Fruit fly (Drosophila melanogaster) whole organism, embryonic: ENCODE data around the gene br.

ENCODE experiments used
- Adf1 ChIP-seq: fragments of 200-800 bp; sonication (Bioruptor generic); IDR thresholded peaks from 2 replicates; pipeline ENCODE4 v1.3.6; 2022; ENCODE audit warnings: missing biosample characterization, missing genetic modification characterization
- CG10147 ChIP-seq: fragments of 200-800 bp; sonication (Bioruptor generic); optimal IDR thresholded peaks from 2 replicates; lab custom pipeline; 2019; ENCODE audit warnings: missing biosample characterization, mild to moderate bottlenecking, missing genetic modification characterization, moderate library complexity
- CG10321 ChIP-seq: fragments of 200-800 bp; sonication (Bioruptor generic); IDR thresholded peaks from 2 replicates; pipeline ENCODE4 v1.3.6; 2022; ENCODE audit warnings: missing biosample characterization, missing genetic modification characterization
- CG10366 ChIP-seq: fragments of 200-800 bp; sonication (Bioruptor generic); IDR thresholded peaks from 2 replicates; pipeline ENCODE4 v1.3.6; 2022; ENCODE audit warnings: missing biosample characterization, missing genetic modification characterization
- CG14860 ChIP-seq: fragments of 200-800 bp; sonication (Bioruptor generic); IDR thresholded peaks from 3 replicates; pipeline ENCODE4 v1.3.6; 2022; ENCODE audit warnings: missing biosample characterization, missing genetic modification characterization; ENCODE audit not compliant: partially characterized antibody
- CG15073 ChIP-seq: fragments of 200-800 bp; sonication (Bioruptor generic); optimal IDR thresholded peaks from 2 replicates; lab custom pipeline; 2016; ENCODE audit warnings: missing biosample characterization, missing genetic modification characterization
- CG1602 ChIP-seq: fragments of 200-800 bp; sonication (Bioruptor generic); optimal IDR thresholded peaks from 3 replicates; lab custom pipeline; 2016; ENCODE audit warnings: missing biosample characterization, missing genetic modification characterization
- CG1832 ChIP-seq: fragments of 200-800 bp; sonication (Bioruptor generic); optimal IDR thresholded peaks from 2 replicates; lab custom pipeline; 2017; ENCODE audit warnings: missing biosample characterization, mild to moderate bottlenecking, missing genetic modification characterization, inconsistent platforms
- CG18599 ChIP-seq: fragments of 200-800 bp; sonication (Bioruptor generic); optimal IDR thresholded peaks from 3 replicates; lab custom pipeline; 2017; ENCODE audit warnings: missing biosample characterization, missing genetic modification characterization, mild to moderate bottlenecking, moderate library complexity, missing genetic modification reagents
- CG2120 ChIP-seq: fragments of 200-800 bp; sonication (Bioruptor generic); optimal IDR thresholded peaks from 3 replicates; lab custom pipeline; 2016; ENCODE audit warnings: missing biosample characterization, missing genetic modification characterization
- CG30020 ChIP-seq: fragments of 200-800 bp; optimal IDR thresholded peaks from 2 replicates; lab custom pipeline; 2019; ENCODE audit warnings: missing biosample characterization, mild to moderate bottlenecking, missing genetic modification characterization, moderate library complexity
- CG32767 ChIP-seq: fragments of 200-800 bp; sonication (Bioruptor generic); IDR thresholded peaks from 2 replicates; pipeline ENCODE4 v1.3.6; 2022; ENCODE audit warnings: missing biosample characterization, missing genetic modification characterization
- CG4854 ChIP-seq: fragments of 200-800 bp; sonication (Bioruptor generic); optimal IDR thresholded peaks from 2 replicates; lab custom pipeline; 2016; ENCODE audit warnings: missing biosample characterization, missing genetic modification characterization, inconsistent platforms
- CG5180 ChIP-seq: fragments of 200-800 bp; sonication (Bioruptor generic); optimal IDR thresholded peaks from 3 replicates; lab custom pipeline; 2017; ENCODE audit warnings: missing biosample characterization, missing genetic modification characterization, mild to moderate bottlenecking, moderate library complexity, missing genetic modification reagents
- CG7839 ChIP-seq: fragments of 200-800 bp; sonication (Bioruptor generic); optimal IDR thresholded peaks from 3 replicates; lab custom pipeline; 2018; ENCODE audit warnings: missing biosample characterization, mild to moderate bottlenecking, missing genetic modification characterization, moderate library complexity
- CkIIα-i1 ChIP-seq: fragments of 200-800 bp; sonication (Bioruptor generic); IDR thresholded peaks from 2 replicates; pipeline ENCODE4 v1.3.6; 2022; ENCODE audit warnings: missing biosample characterization, missing genetic modification characterization
- Dfd ChIP-seq, 2 experiments: fragments of >200 bp; optimal IDR thresholded peaks; 2 replicates each; lab custom pipeline; 2017; ENCODE audit warnings: missing biosample characterization in 2 of 2, missing genetic modification characterization in 2 of 2
- Elba2 ChIP-seq: fragments of 200-800 bp; sonication (Bioruptor generic); optimal IDR thresholded peaks from 3 replicates; lab custom pipeline; 2016; ENCODE audit warnings: missing biosample characterization, missing genetic modification characterization
- Hmr ChIP-seq: fragments of 200-800 bp; sonication (Bioruptor generic); optimal IDR thresholded peaks from 3 replicates; lab custom pipeline; 2017; ENCODE audit warnings: mild to moderate bottlenecking, missing biosample characterization, missing genetic modification reagents, missing genetic modification characterization
- Lim3 ChIP-seq: fragments of 200-800 bp; sonication (Bioruptor generic); IDR thresholded peaks from 2 replicates; pipeline ENCODE4 v1.3.6; 2022; ENCODE audit warnings: missing biosample characterization, missing genetic modification characterization
- NK7.1 ChIP-seq: fragments of 200-800 bp; sonication (Bioruptor generic); optimal IDR thresholded peaks from 3 replicates; lab custom pipeline; 2016; ENCODE audit warnings: missing biosample characterization, missing genetic modification characterization
- Nf-YC ChIP-seq: fragments of 200-800 bp; optimal IDR thresholded peaks from 3 replicates; lab custom pipeline; 2019; ENCODE audit warnings: missing biosample characterization, mild to moderate bottlenecking, missing genetic modification characterization, moderate library complexity
- NfI ChIP-seq: fragments of 200-800 bp; sonication (Bioruptor generic); optimal IDR thresholded peaks from 3 replicates; lab custom pipeline; 2018; ENCODE audit warnings: missing biosample characterization, mild to moderate bottlenecking, missing genetic modification characterization, moderate library complexity
- Oaz ChIP-seq: fragments of 200-800 bp; sonication (Bioruptor generic); IDR thresholded peaks from 2 replicates; pipeline ENCODE4 v1.3.6; 2022; ENCODE audit warnings: missing biosample characterization, missing genetic modification characterization
- Oli ChIP-seq: fragments of 200-800 bp; sonication (Bioruptor generic); optimal IDR thresholded peaks from 2 replicates; lab custom pipeline; 2018; ENCODE audit warnings: missing biosample characterization, mild to moderate bottlenecking, missing genetic modification characterization, moderate library complexity
- Usf ChIP-seq: fragments of 200-800 bp; sonication (Bioruptor generic); optimal IDR thresholded peaks from 2 replicates; lab custom pipeline; 2017; ENCODE audit warnings: missing genotype, missing biosample characterization, missing genetic modification characterization
- ato ChIP-seq: fragments of 200-800 bp; sonication (Bioruptor generic); IDR thresholded peaks from 2 replicates; pipeline ENCODE4 v1.3.6; 2022; ENCODE audit warnings: missing biosample characterization, missing genetic modification characterization; ENCODE audit not compliant: partially characterized antibody
- corto ChIP-seq: fragments of 200-800 bp; sonication (Bioruptor generic); optimal IDR thresholded peaks from 2 replicates; lab custom pipeline; 2016; ENCODE audit warnings: missing biosample characterization, mild to moderate bottlenecking, missing genetic modification characterization, moderate library complexity
- crol ChIP-seq: fragments of 200-800 bp; sonication (Bioruptor generic); IDR thresholded peaks from 2 replicates; pipeline ENCODE4 v1.3.6; 2022; ENCODE audit warnings: missing biosample characterization, missing genetic modification characterization
- dmrt99B ChIP-seq: fragments of 200-800 bp; sonication (Bioruptor generic); optimal IDR thresholded peaks from 2 replicates; lab custom pipeline; 2018; ENCODE audit warnings: missing biosample characterization, mild to moderate bottlenecking, missing genetic modification characterization, moderate library complexity
- eve ChIP-seq, 2 experiments: fragments of >200 bp; optimal IDR thresholded peaks; 2 replicates each; lab custom pipeline; 2017; ENCODE audit warnings: missing biosample characterization in 2 of 2, missing genetic modification characterization in 2 of 2
- fd102C ChIP-seq: fragments of 200-800 bp; sonication (Bioruptor generic); optimal IDR thresholded peaks from 2 replicates; lab custom pipeline; 2018; ENCODE audit warnings: missing biosample characterization, mild to moderate bottlenecking, missing genetic modification characterization, moderate library complexity
- fd64A ChIP-seq: fragments of 200-800 bp; sonication (Bioruptor generic); optimal IDR thresholded peaks from 3 replicates; lab custom pipeline; 2018; ENCODE audit warnings: missing biosample characterization, mild to moderate bottlenecking, missing genetic modification characterization
- gem ChIP-seq: fragments of 200-800 bp; sonication (Bioruptor generic); optimal IDR thresholded peaks from 2 replicates; lab custom pipeline; 2019; ENCODE audit warnings: missing biosample characterization, mild to moderate bottlenecking, missing genetic modification characterization, moderate library complexity
- grau ChIP-seq: fragments of 200-800 bp; optimal IDR thresholded peaks from 3 replicates; lab custom pipeline; 2019; ENCODE audit warnings: missing biosample characterization, mild to moderate bottlenecking, missing genetic modification characterization, moderate library complexity
- hkb ChIP-seq, 2 experiments: fragments of 200-800 bp in 1 of 2; fragments of >200 bp in 1 of 2; sonication (Bioruptor generic) in 1 of 2; IDR thresholded peaks in 1 of 2; optimal IDR thresholded peaks in 1 of 2; 2 replicates each; pipeline versions ENCODE4 v1.3.6 to Lab custom; 2017 to 2022; ENCODE audit warnings: missing biosample characterization in 1 of 2, missing genetic modification characterization in 1 of 2
- lab ChIP-seq: fragments of 200-800 bp; sonication (Bioruptor generic); optimal IDR thresholded peaks from 3 replicates; lab custom pipeline; 2017; ENCODE audit warnings: missing biosample characterization, missing genetic modification characterization, mild to moderate bottlenecking, moderate library complexity, missing genetic modification reagents
- lbe ChIP-seq: fragments of 200-800 bp; sonication (Bioruptor generic); optimal IDR thresholded peaks from 2 replicates; lab custom pipeline; 2016; ENCODE audit warnings: missing biosample characterization, mild to moderate bottlenecking, missing genetic modification characterization
- mam ChIP-seq: fragments of 200-800 bp; sonication (Bioruptor generic); optimal IDR thresholded peaks from 3 replicates; lab custom pipeline; 2016; ENCODE audit warnings: missing biosample characterization, missing genetic modification characterization
- prd ChIP-seq, 3 experiments: fragments of >200 bp in 2 of 3; fragments of 200-800 bp in 1 of 3; sonication (Bioruptor generic) in 1 of 3; optimal IDR thresholded peaks in 2 of 3; IDR thresholded peaks in 1 of 3; 2 replicates in 2 of 3; 3 replicates in 1 of 3; pipeline versions ENCODE4 v1.3.6 to Lab custom; 2017 to 2022; ENCODE audit warnings: missing biosample characterization in 1 of 3, missing genetic modification characterization in 1 of 3
- sd ChIP-seq: fragments of 200-800 bp; sonication (Bioruptor generic); optimal IDR thresholded peaks from 3 replicates; lab custom pipeline; 2018; ENCODE audit warnings: missing biosample characterization, mild to moderate bottlenecking, missing genetic modification characterization, moderate library complexity
- slbo ChIP-seq: fragments of 200-800 bp; sonication (Bioruptor generic); IDR thresholded peaks from 2 replicates; pipeline ENCODE4 v1.3.6; 2022; ENCODE audit warnings: missing biosample characterization, missing genetic modification characterization
- tgo ChIP-seq: fragments of 200-800 bp; sonication (Bioruptor generic); IDR thresholded peaks from 3 replicates; pipeline ENCODE4 v1.3.6; 2022; ENCODE audit warnings: missing biosample characterization, missing genetic modification characterization
- tio ChIP-seq: fragments of 200-800 bp; sonication (Bioruptor generic); optimal IDR thresholded peaks from 2 replicates; lab custom pipeline; 2017; ENCODE audit warnings: missing biosample characterization, missing genetic modification characterization, inconsistent platforms

The br gene

DNA sequence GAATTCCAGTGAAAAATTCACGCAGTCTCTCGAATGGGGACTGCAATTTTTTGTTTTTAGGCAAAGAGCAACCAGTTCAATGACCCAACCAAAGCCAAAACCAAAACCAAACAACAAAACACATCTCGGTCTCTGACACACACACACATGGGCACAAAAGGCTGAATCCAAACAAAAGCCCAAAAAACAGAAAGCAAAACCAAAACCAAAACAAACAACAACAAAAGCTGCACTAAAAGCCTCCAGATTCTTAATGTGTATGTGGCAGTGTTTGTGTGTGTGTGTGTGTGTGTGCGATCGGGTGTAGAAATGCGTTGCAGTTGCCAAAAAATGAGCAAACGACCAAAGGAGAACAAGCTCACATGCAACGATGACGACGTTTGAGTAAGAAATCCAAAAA lies 2.2 kb downstream of the br start:
- TF ChIP-seq CG4854 (GFP tag; lab: Kevin White, UChicago) (no peak), corto (GFP tag; lab: Kevin White, UChicago) (peak; percentile 29), CG1832 (GFP tag; lab: Kevin White, UChicago) (no peak), lbe (GFP tag; lab: Kevin White, UChicago) (peak; percentile 45), tio (GFP tag; lab: Kevin White, UChicago) (no peak)

DNA sequence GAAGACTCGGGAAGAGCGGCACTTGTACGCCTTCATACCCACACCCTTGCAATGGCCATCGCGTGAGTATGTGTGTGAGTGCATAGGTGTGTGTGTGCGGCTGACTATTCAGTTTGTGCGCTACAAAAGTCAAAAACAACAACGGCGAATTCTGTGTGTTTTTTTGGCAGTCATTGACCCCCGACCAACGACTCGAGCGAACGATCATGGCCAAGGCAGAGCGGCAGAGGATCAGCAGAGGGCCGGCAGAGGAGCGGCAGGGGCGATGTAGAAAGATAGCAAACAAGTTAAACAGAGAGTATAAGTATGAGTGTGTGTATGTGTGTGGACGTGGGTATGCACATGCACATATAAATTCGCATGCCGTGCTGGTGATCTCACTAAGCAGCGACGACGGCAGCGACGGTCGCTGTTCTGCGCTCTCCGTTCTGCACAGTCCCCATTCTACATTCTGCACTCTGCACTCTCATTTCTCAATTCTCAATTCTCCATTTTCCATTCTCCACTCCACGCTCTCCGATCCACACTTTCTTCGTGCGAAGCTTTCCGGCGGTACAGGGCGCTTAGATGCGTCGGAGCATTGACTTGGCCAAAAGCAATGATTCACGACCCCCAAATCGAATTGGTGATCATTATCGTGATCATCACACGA lies 3.4 kb downstream of the br start:
- TF ChIP-seq CG5180 (GFP tag; lab: Kevin White, UChicago), result no peak
- 0 out of 2 replicates have a peak, but pooled peaks have one; percentile 4 for TF ChIP-seq crol

DNA sequence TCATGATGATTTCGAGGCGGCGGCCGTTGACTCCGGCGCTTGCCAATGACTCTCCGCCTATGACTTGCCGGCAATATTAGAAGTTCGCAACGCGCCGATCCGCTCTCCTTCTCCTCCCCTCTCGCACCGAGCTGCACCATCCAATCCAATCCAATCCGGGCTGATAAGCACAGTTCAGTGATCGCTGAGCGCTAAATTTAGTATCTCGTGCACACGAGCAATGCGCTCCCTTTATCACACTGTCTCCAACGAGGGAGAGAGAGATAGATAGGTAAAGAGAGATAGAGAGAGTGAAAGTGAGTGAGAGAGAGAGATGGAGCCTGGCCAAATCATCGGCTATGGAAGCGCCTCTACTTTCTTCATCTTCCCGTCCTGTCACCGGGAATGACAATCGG lies 3.9 kb downstream of the br start:
- no peak for TF ChIP-seq CG10366
- no peak for TF ChIP-seq Lim3 (GFP tag; lab: Robert Waterston, UW)
- no peak for TF ChIP-seq CkIIα-i1
- TF ChIP-seq CG30020, result no peak
- TF ChIP-seq CG15073 (GFP tag; lab: Kevin White, UChicago), result no peak
- TF ChIP-seq NfI (GFP tag; lab: Kevin White, UChicago), result no peak
- no peak for TF ChIP-seq NK7.1 (GFP tag; lab: Kevin White, UChicago)
- TF ChIP-seq ato, result no peak
- no peak for TF ChIP-seq Elba2 (GFP tag; lab: Kevin White, UChicago)

DNA sequence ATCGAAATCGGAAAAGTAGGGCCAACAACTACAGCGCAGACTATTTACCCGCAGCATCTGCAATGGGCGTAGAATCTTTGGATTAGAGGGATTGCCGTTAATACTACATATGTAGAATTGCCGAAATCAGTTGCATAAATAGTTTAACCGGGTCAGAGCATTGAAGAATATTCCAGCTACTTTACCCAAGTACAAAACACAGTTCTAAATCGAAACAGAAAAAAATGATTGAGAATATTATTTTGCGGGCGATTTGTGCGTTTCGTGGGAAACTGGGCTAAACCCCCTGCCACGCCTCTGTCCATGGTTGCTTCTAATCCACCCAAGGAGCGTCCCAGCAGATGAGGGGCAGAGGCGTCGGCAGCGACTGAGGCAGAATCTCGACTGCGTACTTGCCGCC lies 5.4 kb downstream of the br start:
- TF ChIP-seq dmrt99B (tag; lab: Kevin White, UChicago) (peak; percentile 28), tgo (no peak), CG32767 (GFP tag; lab: Robert Waterston, UW) (no peak), hkb (optimal IDR thresholded peaks at IDR 0.05; lab: Kevin White, UChicago) (no peak), hkb (GFP tag; IDR thresholded peaks at IDR 0.05; lab: Robert Waterston, UW) (0 out of 2 replicates have a peak, but pooled peaks have one; percentile 21), mam (GFP tag; lab: Kevin White, UChicago) (peak; percentile 26), sd (tag; lab: Kevin White, UChicago) (no peak), Oaz (GFP tag; lab: Robert Waterston, UW) (no peak), lab (peak; percentile 31), fd64A (GFP tag; lab: Kevin White, UChicago) (no peak), Dfd (GFP tag; optimal IDR thresholded peaks at IDR 0.05; lab: Kevin White, UChicago) (no peak), gem (peak; percentile 29), Nf-YC (no peak), CG10147 (GFP tag; lab: Kevin White, UChicago) (peak; percentile 29), fd102C (GFP tag; lab: Kevin White, UChicago) (no peak), CG7839 (tag; lab: Kevin White, UChicago) (peak; percentile 34), CG1602 (GFP tag; lab: Kevin White, UChicago) (no peak), prd (optimal IDR thresholded peaks at IDR 0.05; lab: Kevin White, UChicago) (no peak), prd (GFP tag; IDR thresholded peaks at IDR 0.05; lab: Robert Waterston, UW) (peak; percentile 9; the same call in 1 of the 3 replicates), Usf (no peak), CG10321 (GFP tag; lab: Robert Waterston, UW) (no peak), CG18599 (peak; percentile 62), Adf1 (peak; percentile 22; the same call in 1 of the 2 replicates), slbo (GFP tag; lab: Robert Waterston, UW) (peak; percentile 19; the same call in 1 of the 2 replicates), eve (GFP tag; optimal IDR thresholded peaks at IDR 0.05; lab: Kevin White, UChicago) (no peak), grau (tag; lab: Kevin White, UChicago) (peak; percentile 25), Oli (peak; percentile 3), Hmr (GFP tag; lab: Kevin White, UChicago) (peak; percentile 26), CG14860 (GFP tag; lab: Robert Waterston, UW) (no peak), CG2120 (GFP tag; lab: Kevin White, UChicago) (peak; percentile 52)
